Worm (Caenorhabditis elegans) whole organism, early embryonic: Measurements from ENCODE around the gene qns-1.

Experiments
- B0310.2 ChIP-seq: sonication (generic microtip); optimal IDR thresholded peaks from 2 replicates; lab custom pipeline; 2016; ENCODE audit warnings: mild to moderate bottlenecking, missing genetic modification characterization, missing compliant biosample characterization
- F13C5.2 ChIP-seq: sonication (generic microtip); optimal IDR thresholded peaks from 2 replicates; lab custom pipeline; 2017; ENCODE audit warnings: mild to moderate bottlenecking, missing genetic modification characterization, inconsistent platforms, missing compliant biosample characterization
- aly-1 ChIP-seq: sonication (generic microtip); optimal IDR thresholded peaks from 2 replicates; lab custom pipeline; 2016; ENCODE audit warnings: missing genetic modification characterization, missing compliant biosample characterization
- ama-1 ChIP-seq: fragments of 150-350 bp; optimal IDR thresholded peaks from 2 replicates; lab custom pipeline; 2014
- ceh-13 ChIP-seq: fragments of 200-800 bp; sonication (Bioruptor generic); optimal IDR thresholded peaks from 2 replicates; lab custom pipeline; 2018; ENCODE audit warnings: mild to moderate bottlenecking, missing genetic modification characterization, missing compliant biosample characterization
- ceh-36 ChIP-seq: sonication (generic microtip); optimal IDR thresholded peaks from 2 replicates; lab custom pipeline; 2016; ENCODE audit warnings: missing genetic modification characterization, inconsistent platforms, missing compliant biosample characterization
- ets-7 ChIP-seq: sonication (generic microtip); optimal IDR thresholded peaks from 2 replicates; lab custom pipeline; 2016; ENCODE audit warnings: missing genotype, missing genetic modification characterization, missing compliant biosample characterization
- flt-1 ChIP-seq: fragments of 200-800 bp; sonication (Bioruptor generic); IDR thresholded peaks from 2 replicates; pipeline ENCODE4 v1.3.6; 2022; ENCODE audit warnings: missing genetic modification characterization, missing compliant biosample characterization
- hmbx-1 ChIP-seq: sonication (generic microtip); optimal IDR thresholded peaks from 2 replicates; lab custom pipeline; 2016; ENCODE audit warnings: mild to moderate bottlenecking, missing genetic modification characterization, missing compliant biosample characterization
- hmg-4 ChIP-seq: fragments of 200-800 bp; sonication (Bioruptor generic); optimal IDR thresholded peaks from 2 replicates; lab custom pipeline; 2018; ENCODE audit warnings: mild to moderate bottlenecking, missing genetic modification characterization, missing compliant biosample characterization
- hnd-1 ChIP-seq: sonication (generic microtip); optimal IDR thresholded peaks from 2 replicates; lab custom pipeline; 2016; ENCODE audit warnings: missing genetic modification characterization, missing compliant biosample characterization
- pes-1 ChIP-seq: fragments of 200-800 bp; sonication (Bioruptor generic); IDR thresholded peaks from 2 replicates; pipeline ENCODE4 v1.3.6; 2022; ENCODE audit warnings: missing genetic modification reagents, missing genetic modification characterization, missing compliant biosample characterization
- scrt-1 ChIP-seq: fragments of 200-800 bp; sonication (Bioruptor generic); IDR thresholded peaks from 2 replicates; pipeline ENCODE4 v1.3.6; 2022; ENCODE audit warnings: missing genetic modification characterization, missing compliant biosample characterization
- sea-1 ChIP-seq: fragments of 200-800 bp; sonication (Bioruptor generic); conservative IDR thresholded peaks from 2 replicates; pipeline ENCODE4 v1.3.6; 2022; ENCODE audit warnings: missing genetic modification characterization, missing compliant biosample characterization
- tbx-11 ChIP-seq: fragments of 200-800 bp; sonication (Bioruptor generic); IDR thresholded peaks from 2 replicates; pipeline ENCODE4 v1.3.6; 2022; ENCODE audit warnings: missing genetic modification characterization, missing compliant biosample characterization
- tbx-37 ChIP-seq: fragments of 200-800 bp; sonication (Bioruptor generic); conservative IDR thresholded peaks from 2 replicates; pipeline ENCODE4 v1.3.6; 2022; ENCODE audit warnings: missing genetic modification reagents, missing genetic modification characterization, missing compliant biosample characterization
- tra-4 ChIP-seq: sonication (generic microtip); optimal IDR thresholded peaks from 2 replicates; lab custom pipeline; 2017; ENCODE audit warnings: missing genetic modification characterization, missing compliant biosample characterization

The qns-1 gene

ce11 chrIV:10190586-10190985 lies 28.5 kb downstream of the qns-1 start:
- TF ChIP-seq flt-1 (GFP tag; lab: Robert Waterston, UW) (no peak), hmbx-1 (tag; lab: Kevin White, UChicago) (no peak), tbx-11 (GFP tag; lab: Robert Waterston, UW) (no peak), ceh-13 (GFP tag; lab: Kevin White, UChicago) (no peak), ets-7 (tag; lab: Kevin White, UChicago) (no peak), hnd-1 (tag; lab: Kevin White, UChicago) (no peak), hmg-4 (GFP tag; lab: Kevin White, UChicago) (no peak), aly-1 (tag; lab: Kevin White, UChicago) (no peak), tra-4 (no peak), pes-1 (GFP tag; lab: Robert Waterston, UW) (no peak), tbx-37 (GFP tag; lab: Robert Waterston, UW) (no peak), ama-1 (lab: Kevin White, UChicago) (no peak), F13C5.2 (tag; lab: Kevin White, UChicago) (no peak), sea-1 (GFP tag; lab: Robert Waterston, UW) (no peak), B0310.2 (tag; lab: Kevin White, UChicago) (no peak), scrt-1 (GFP tag; lab: Robert Waterston, UW) (no peak), ceh-36 (tag; lab: Kevin White, UChicago) (no peak)

ce11 chrIV:10188505-10188904 lies 30.6 kb downstream of the qns-1 start:
- TF ChIP-seq F13C5.2 (tag; lab: Kevin White, UChicago) (no peak), sea-1 (GFP tag; lab: Robert Waterston, UW) (no peak), tbx-37 (GFP tag; lab: Robert Waterston, UW) (no peak), ama-1 (lab: Kevin White, UChicago) (no peak), B0310.2 (tag; lab: Kevin White, UChicago) (no peak), hnd-1 (tag; lab: Kevin White, UChicago) (no peak), tra-4 (no peak), aly-1 (tag; lab: Kevin White, UChicago) (no peak), hmbx-1 (tag; lab: Kevin White, UChicago) (no peak), scrt-1 (GFP tag; lab: Robert Waterston, UW) (no peak), hmg-4 (GFP tag; lab: Kevin White, UChicago) (no peak), flt-1 (GFP tag; lab: Robert Waterston, UW) (no peak), pes-1 (GFP tag; lab: Robert Waterston, UW) (no peak)

- TF ChIP-seq hmbx-1 (tag; lab: Kevin White, UChicago) (no peak), B0310.2 (tag; lab: Kevin White, UChicago) (no peak)
Observed at ce11 chrIV:10180133-10180749, 38.9 kb downstream of the qns-1 start, which contains the start of gene gta-1. Gene gta-1 (plus strand): TSS chrIV:10180660.

DNA sequence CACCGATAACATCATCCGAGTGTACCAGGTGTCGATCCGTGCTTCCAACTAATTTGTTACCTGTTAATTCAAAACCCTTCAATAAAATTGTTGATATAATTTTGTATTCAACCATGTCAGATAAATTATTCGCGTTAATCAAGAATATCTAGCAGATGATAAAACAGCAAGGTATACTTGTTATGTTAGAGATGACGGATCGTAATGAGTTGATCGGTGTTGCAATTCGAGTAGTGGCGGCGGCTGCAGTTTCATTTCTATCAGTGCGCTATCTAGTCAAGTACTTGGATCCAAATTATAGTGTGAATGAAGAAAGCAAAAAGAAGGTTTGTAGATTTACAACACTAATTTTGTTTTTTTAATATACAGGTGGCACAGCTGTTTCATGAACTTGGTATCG lies 41.3 kb downstream of the qns-1 start, which contains the start of gene mspn-1:
mspn-1 (plus strand) TSS at position 190 of the 400 bp plus-strand sequence.
- TF ChIP-seq tbx-37 (GFP tag; lab: Robert Waterston, UW) (no peak), F13C5.2 (tag; lab: Kevin White, UChicago) (no peak), ama-1 (lab: Kevin White, UChicago) (no peak), flt-1 (GFP tag; lab: Robert Waterston, UW) (no peak), tbx-11 (GFP tag; lab: Robert Waterston, UW) (no peak), hnd-1 (tag; lab: Kevin White, UChicago) (no peak), hmbx-1 (tag; lab: Kevin White, UChicago) (no peak), B0310.2 (tag; lab: Kevin White, UChicago) (no peak), ceh-36 (tag; lab: Kevin White, UChicago) (no peak)

- no peak for TF ChIP-seq tbx-11 (GFP tag; lab: Robert Waterston, UW)
- no peak for TF ChIP-seq hmbx-1 (tag; lab: Kevin White, UChicago)
- no peak for TF ChIP-seq ceh-36 (tag; lab: Kevin White, UChicago)
- no peak for TF ChIP-seq sea-1 (GFP tag; lab: Robert Waterston, UW)
- no peak for TF ChIP-seq tra-4
- no peak for TF ChIP-seq aly-1 (tag; lab: Kevin White, UChicago)
- no peak for TF ChIP-seq flt-1 (GFP tag; lab: Robert Waterston, UW)
- no peak for TF ChIP-seq hmg-4 (GFP tag; lab: Kevin White, UChicago)
- TF ChIP-seq tbx-37 (GFP tag; lab: Robert Waterston, UW), result no peak
- TF ChIP-seq hnd-1 (tag; lab: Kevin White, UChicago), result no peak
- no peak for TF ChIP-seq ets-7 (tag; lab: Kevin White, UChicago)
- no peak for TF ChIP-seq B0310.2 (tag; lab: Kevin White, UChicago)
- no peak for TF ChIP-seq scrt-1 (GFP tag; lab: Robert Waterston, UW)
- no peak for TF ChIP-seq pes-1 (GFP tag; lab: Robert Waterston, UW)
- TF ChIP-seq F13C5.2 (tag; lab: Kevin White, UChicago), result no peak
- no peak for TF ChIP-seq ama-1 (lab: Kevin White, UChicago)
- TF ChIP-seq ceh-13 (GFP tag; lab: Kevin White, UChicago), result no peak
Observed at ce11 chrIV:10176252-10176730, 42.8 kb downstream of the qns-1 start, which contains the start of gene rack-1. Gene rack-1 (plus strand): TSS chrIV:10176680.

- TF ChIP-seq ceh-36 (tag; lab: Kevin White, UChicago) (peak; percentile 28), aly-1 (tag; lab: Kevin White, UChicago) (no peak), hmg-4 (GFP tag; lab: Kevin White, UChicago) (peak; percentile 79), B0310.2 (tag; lab: Kevin White, UChicago) (peak; percentile 45)
Observed at ce11 chrIV:10174932-10175732, 44.0 kb downstream of the qns-1 start.
